Worm (Caenorhabditis elegans): Measurements from ENCODE around the gene Y37E11AL.12.

DNA sequence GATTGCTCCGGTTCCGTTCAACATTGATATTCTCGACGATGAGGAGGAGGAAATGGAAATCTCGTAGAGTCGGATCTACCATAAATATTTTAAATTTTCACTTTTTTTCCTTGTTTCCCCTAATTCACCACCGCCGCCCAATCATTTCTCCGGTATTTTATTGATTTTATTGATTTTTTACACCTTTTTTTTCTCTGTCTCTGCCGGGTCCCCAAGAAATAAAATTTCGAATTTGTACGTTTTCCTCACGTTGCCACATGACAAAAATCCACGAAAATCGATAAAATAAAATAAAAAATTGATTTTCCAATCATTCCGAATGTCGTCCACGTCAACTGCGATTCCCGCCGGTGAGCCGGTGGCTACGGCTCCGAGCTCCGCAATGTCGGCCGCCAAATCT, 3.6 kb downstream of the Y37E11AL.12 start, which contains the start of gene Y37E11AL.2:
- TF ChIP-seq him-1 (tag; optimal IDR thresholded peaks at IDR 0.05): no peak
- TF ChIP-seq W03F9.2 (tag; optimal IDR thresholded peaks at IDR 0.05): no peak
